In genomic region chr3L:3045256-3045743, dm6 we compare ENCODE assay signal across 2 fruit fly cellular contexts.
TF ChIP-seq lines count a peak whose summit lies in the region.

No protein-coding gene starts in this region.

TF ChIP-seq in whole organism, embryonic, 481 proteins besides CTCF, POLR2A, EP300 and RAD21 (continued from another document and continues in another):
- TF ChIP-seq CG11085 (GFP tag; IDR thresholded peaks at IDR 0.05; lab: Robert Waterston, UW) (no peak), CG6689 (GFP tag; IDR thresholded peaks at IDR 0.05; lab: Robert Waterston, UW) (peak; percentile 43; the same call in 1 of the 2 replicates), CG18599 (GFP tag; optimal IDR thresholded peaks at IDR 0.05; lab: Kevin White, UChicago) (peak; percentile 8), Lpt (GFP tag; optimal IDR thresholded peaks at IDR 0.05; lab: Kevin White, UChicago) (no peak), CG1832 (GFP tag; optimal IDR thresholded peaks at IDR 0.05; lab: Kevin White, UChicago) (no peak), gem (tag; optimal IDR thresholded peaks at IDR 0.05; lab: Kevin White, UChicago) (peak; percentile 67), Camta (GFP tag; optimal IDR thresholded peaks at IDR 0.05; lab: Kevin White, UChicago) (no peak), CG3163 (GFP tag; optimal IDR thresholded peaks at IDR 0.05; lab: Kevin White, UChicago) (no peak), pb (GFP tag; optimal IDR thresholded peaks at IDR 0.05; lab: Kevin White, UChicago) (no peak), zfh1 (GFP tag; IDR thresholded peaks at IDR 0.05; lab: Robert Waterston, UW) (no peak), CG9727 (GFP tag; optimal IDR thresholded peaks at IDR 0.05; lab: Kevin White, UChicago) (peak; percentile 43), CG10366 (GFP tag; IDR thresholded peaks at IDR 0.05; lab: Robert Waterston, UW) (0 out of 2 replicates have a peak, but pooled peaks have one; percentile 16), CG8089 (GFP tag; optimal IDR thresholded peaks at IDR 0.05; lab: Kevin White, UChicago) (no peak), sd (tag; optimal IDR thresholded peaks at IDR 0.05; lab: Kevin White, UChicago) (peak; percentile 36), CG10321 (GFP tag; IDR thresholded peaks at IDR 0.05; lab: Robert Waterston, UW) (no peak), CG2120 (GFP tag; optimal IDR thresholded peaks at IDR 0.05; lab: Kevin White, UChicago) (peak; percentile 39), bab2 (GFP tag; optimal IDR thresholded peaks at IDR 0.05; lab: Kevin White, UChicago) (no peak), CG1024 (GFP tag; IDR thresholded peaks at IDR 0.05; lab: Robert Waterston, UW) (no peak), jumu (GFP tag; optimal IDR thresholded peaks at IDR 0.05; lab: Kevin White, UChicago) (no peak), CG4820 (GFP tag; optimal IDR thresholded peaks at IDR 0.05; lab: Kevin White, UChicago) (no peak), CG3838 (GFP tag; optimal IDR thresholded peaks at IDR 0.05; lab: Kevin White, UChicago) (no peak), CG18764 (GFP tag; optimal IDR thresholded peaks at IDR 0.05; lab: Kevin White, UChicago) (no peak), CG2712 (tag; optimal IDR thresholded peaks at IDR 0.05; lab: Kevin White, UChicago) (peak; percentile 38), Rfx (GFP tag; IDR thresholded peaks at IDR 0.05; lab: Robert Waterston, UW) (peak; percentile 56; the same call in 1 of the 2 replicates), jigr1 (GFP tag; IDR thresholded peaks at IDR 0.05; lab: Robert Waterston, UW) (no peak), CG11504 (tag; optimal IDR thresholded peaks at IDR 0.05; lab: Kevin White, UChicago) (peak; percentile 70), vvl (GFP tag; IDR thresholded peaks at IDR 0.05; lab: Robert Waterston, UW) (peak; percentile 56; the same call in 1 of the 2 replicates), C15 (GFP tag; IDR thresholded peaks at IDR 0.05; lab: Robert Waterston, UW) (no peak), tgo (GFP tag; IDR thresholded peaks at IDR 0.05; lab: Robert Waterston, UW) (peak; percentile 39; the same call in 2 of the 3 replicates), CG8478 (optimal IDR thresholded peaks at IDR 0.05; lab: Kevin White, UChicago) (no peak), rib (GFP tag; IDR thresholded peaks at IDR 0.05; lab: Robert Waterston, UW) (no peak), al (GFP tag; IDR thresholded peaks at IDR 0.05; lab: Robert Waterston, UW) (peak; percentile 21; the same call in 1 of the 2 replicates), fd96Cb (tag; optimal IDR thresholded peaks at IDR 0.05; lab: Kevin White, UChicago) (peak; percentile 38), nmo (GFP tag; optimal IDR thresholded peaks at IDR 0.05; lab: Kevin White, UChicago) (peak; percentile 48), CG8924 (tag; optimal IDR thresholded peaks at IDR 0.05; lab: Kevin White, UChicago) (peak; percentile 52), esg (GFP tag; conservative IDR thresholded peaks at IDR 0.05; lab: Robert Waterston, UW) (no peak; the same call in 1 of the 2 replicates), CG15601 (tag; optimal IDR thresholded peaks at IDR 0.05; lab: Kevin White, UChicago) (peak; percentile 11), Lim3 (GFP tag; IDR thresholded peaks at IDR 0.05; lab: Robert Waterston, UW) (no peak), Abd-B (GFP tag; optimal IDR thresholded peaks at IDR 0.05; lab: Kevin White, UChicago) (peak; percentile 36), CG13775 (GFP tag; optimal IDR thresholded peaks at IDR 0.05; lab: Kevin White, UChicago) (peak; percentile 17), Vsx1 (GFP tag; optimal IDR thresholded peaks at IDR 0.05; lab: Kevin White, UChicago) (no peak), CG4707 (GFP tag; optimal IDR thresholded peaks at IDR 0.05; lab: Kevin White, UChicago) (no peak), aop (GFP tag; IDR thresholded peaks at IDR 0.05; lab: Robert Waterston, UW) (no peak), CG1603 (tag; optimal IDR thresholded peaks at IDR 0.05; lab: Kevin White, UChicago) (peak; percentile 13), Ssrp (tag; optimal IDR thresholded peaks at IDR 0.05; lab: Kevin White, UChicago) (peak; percentile 26), HLH4C (GFP tag; IDR thresholded peaks at IDR 0.05; lab: Robert Waterston, UW; ENCODE audit: partially characterized antibody) (no peak), en (GFP tag; optimal IDR thresholded peaks at IDR 0.05; lab: Kevin White, UChicago) (no peak), pzg (GFP tag; optimal IDR thresholded peaks at IDR 0.05; lab: Kevin White, UChicago) (no peak), CG13296 (GFP tag; optimal IDR thresholded peaks at IDR 0.05; lab: Kevin White, UChicago) (peak; percentile 35), CG10654 (GFP tag; optimal IDR thresholded peaks at IDR 0.05; lab: Kevin White, UChicago) (no peak), Adf1 (GFP tag; IDR thresholded peaks at IDR 0.05; lab: Robert Waterston, UW) (no peak), Max (GFP tag; optimal IDR thresholded peaks at IDR 0.05; lab: Kevin White, UChicago) (no peak), NFAT (GFP tag; IDR thresholded peaks at IDR 0.05; lab: Robert Waterston, UW) (no peak), scrt (GFP tag; optimal IDR thresholded peaks at IDR 0.05; lab: Kevin White, UChicago) (no peak), oc (tag; optimal IDR thresholded peaks at IDR 0.05; lab: Kevin White, UChicago) (no peak), Meics (GFP tag; optimal IDR thresholded peaks at IDR 0.05; lab: Kevin White, UChicago) (peak; percentile 37), p53 (GFP tag; optimal IDR thresholded peaks at IDR 0.05; lab: Kevin White, UChicago) (no peak), hb (GFP tag; IDR thresholded peaks at IDR 0.05; lab: Robert Waterston, UW; ENCODE audit: partially characterized antibody) (no peak), Doc3 (GFP tag; IDR thresholded peaks at IDR 0.05; lab: Robert Waterston, UW; ENCODE audit: partially characterized antibody) (no peak), CG3065 (GFP tag; optimal IDR thresholded peaks at IDR 0.05; lab: Kevin White, UChicago) (no peak), BtbVII (GFP tag; optimal IDR thresholded peaks at IDR 0.05; lab: Kevin White, UChicago) (peak; percentile 1), CG1529 (GFP tag; optimal IDR thresholded peaks at IDR 0.05; lab: Kevin White, UChicago) (no peak), Myb (GFP tag; optimal IDR thresholded peaks at IDR 0.05; lab: Kevin White, UChicago) (no peak), Sox102F (GFP tag; optimal IDR thresholded peaks at IDR 0.05; lab: Kevin White, UChicago) (peak; percentile 61), disco-r (GFP tag; optimal IDR thresholded peaks at IDR 0.05; lab: Kevin White, UChicago) (no peak), CG9876 (GFP tag; optimal IDR thresholded peaks at IDR 0.05; lab: Kevin White, UChicago) (no peak), Asciz (GFP tag; optimal IDR thresholded peaks at IDR 0.05; lab: Kevin White, UChicago) (peak; percentile 50)

TF ChIP-seq in whole organism, prepupa, 60 proteins besides CTCF, POLR2A, EP300 and RAD21 (continued from another document):
- TF ChIP-seq cyc (GFP tag; optimal IDR thresholded peaks at IDR 0.05; lab: Kevin White, UChicago): peak; percentile 80
- TF ChIP-seq Eip78C (GFP tag; lab: Kevin White, UChicago): peak; percentile 97
- peak; percentile 83 for TF ChIP-seq CG31627 (GFP tag; optimal IDR thresholded peaks at IDR 0.05; lab: Kevin White, UChicago)
- peak; percentile 54 for TF ChIP-seq CG4318 (GFP tag; optimal IDR thresholded peaks at IDR 0.05; lab: Kevin White, UChicago)
- TF ChIP-seq Smox (GFP tag; optimal IDR thresholded peaks at IDR 0.05; lab: Kevin White, UChicago): peak; percentile 86
- peak; percentile 93 for TF ChIP-seq CG6808 (GFP tag; optimal IDR thresholded peaks at IDR 0.05; lab: Kevin White, UChicago)
- peak; percentile 85 for TF ChIP-seq CG6792 (GFP tag; optimal IDR thresholded peaks at IDR 0.05; lab: Kevin White, UChicago)
TF ChIP-seq in whole organism, prepupa: peak in this region for 56.
